Worm (Caenorhabditis elegans) whole organism, early embryonic: ENCODE results near the gene ZK402.2.

Experiments
- F13C5.2 ChIP-seq: sonication (generic microtip); optimal IDR thresholded peaks from 2 replicates; lab custom pipeline; 2017; ENCODE audit warnings: mild to moderate bottlenecking, missing genetic modification characterization, inconsistent platforms, missing compliant biosample characterization
- aly-1 ChIP-seq: sonication (generic microtip); optimal IDR thresholded peaks from 2 replicates; lab custom pipeline; 2016; ENCODE audit warnings: missing genetic modification characterization, missing compliant biosample characterization
- ama-1 ChIP-seq: fragments of 150-350 bp; optimal IDR thresholded peaks from 2 replicates; lab custom pipeline; 2014
- ceh-36 ChIP-seq: sonication (generic microtip); optimal IDR thresholded peaks from 2 replicates; lab custom pipeline; 2016; ENCODE audit warnings: missing genetic modification characterization, inconsistent platforms, missing compliant biosample characterization
- ets-7 ChIP-seq: sonication (generic microtip); optimal IDR thresholded peaks from 2 replicates; lab custom pipeline; 2016; ENCODE audit warnings: missing genotype, missing genetic modification characterization, missing compliant biosample characterization
- flt-1 ChIP-seq: fragments of 200-800 bp; sonication (Bioruptor generic); IDR thresholded peaks from 2 replicates; pipeline ENCODE4 v1.3.6; 2022; ENCODE audit warnings: missing genetic modification characterization, missing compliant biosample characterization
- hmbx-1 ChIP-seq: sonication (generic microtip); optimal IDR thresholded peaks from 2 replicates; lab custom pipeline; 2016; ENCODE audit warnings: mild to moderate bottlenecking, missing genetic modification characterization, missing compliant biosample characterization
- hnd-1 ChIP-seq: sonication (generic microtip); optimal IDR thresholded peaks from 2 replicates; lab custom pipeline; 2016; ENCODE audit warnings: missing genetic modification characterization, missing compliant biosample characterization
- pes-1 ChIP-seq: fragments of 200-800 bp; sonication (Bioruptor generic); IDR thresholded peaks from 2 replicates; pipeline ENCODE4 v1.3.6; 2022; ENCODE audit warnings: missing genetic modification reagents, missing genetic modification characterization, missing compliant biosample characterization
- scrt-1 ChIP-seq: fragments of 200-800 bp; sonication (Bioruptor generic); IDR thresholded peaks from 2 replicates; pipeline ENCODE4 v1.3.6; 2022; ENCODE audit warnings: missing genetic modification characterization, missing compliant biosample characterization
- tbx-37 ChIP-seq: fragments of 200-800 bp; sonication (Bioruptor generic); conservative IDR thresholded peaks from 2 replicates; pipeline ENCODE4 v1.3.6; 2022; ENCODE audit warnings: missing genetic modification reagents, missing genetic modification characterization, missing compliant biosample characterization
- tra-4 ChIP-seq: sonication (generic microtip); optimal IDR thresholded peaks from 2 replicates; lab custom pipeline; 2017; ENCODE audit warnings: missing genetic modification characterization, missing compliant biosample characterization

- TF ChIP-seq ama-1 (no peak), tra-4 (tag; lab: Kevin White, UChicago) (no peak), hmbx-1 (tag; lab: Kevin White, UChicago) (no peak), scrt-1 (GFP tag; lab: Robert Waterston, UW) (no peak), ceh-36 (tag; lab: Kevin White, UChicago) (no peak), tbx-37 (GFP tag; lab: Robert Waterston, UW) (no peak), ets-7 (tag; lab: Kevin White, UChicago) (no peak), flt-1 (GFP tag; lab: Robert Waterston, UW) (no peak), F13C5.2 (tag; lab: Kevin White, UChicago) (no peak), hnd-1 (tag; lab: Kevin White, UChicago) (no peak), aly-1 (tag; lab: Kevin White, UChicago) (no peak), pes-1 (GFP tag; lab: Robert Waterston, UW) (no peak)
These were observed 48.5 kb downstream of the ZK402.2 start for ce11 chrX:1451816-1452602.
